Worm (Caenorhabditis elegans): ENCODE measurements around the gene B0416.10.

DNA sequence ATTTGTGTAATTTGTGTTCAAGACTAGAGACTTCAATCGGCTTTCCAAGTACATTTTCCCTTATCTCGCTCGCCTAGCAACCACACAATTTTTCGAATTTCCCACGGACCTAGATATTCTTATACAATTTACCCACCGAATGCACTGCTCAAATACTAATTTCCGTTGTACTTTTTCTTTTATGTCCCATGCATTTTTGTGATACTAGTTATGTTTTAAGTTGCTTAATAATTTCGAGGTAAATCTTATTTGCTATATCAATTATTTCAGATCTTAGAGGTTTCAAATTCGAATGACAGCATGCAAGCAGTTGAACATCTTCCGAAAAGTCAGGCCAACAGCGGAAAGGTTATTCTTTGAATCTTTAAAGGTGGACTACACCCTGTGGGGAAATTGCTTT lies 14.9 kb downstream of the B0416.10 start, which contains the start of gene F18G5.1:
- TF ChIP-seq nhr-237 (tag; optimal IDR thresholded peaks at IDR 0.05), result no peak
- TF ChIP-seq nhr-77 (tag; optimal IDR thresholded peaks at IDR 0.05), result no peak
- TF ChIP-seq mdl-1 (tag; optimal IDR thresholded peaks at IDR 0.05), result no peak
- TF ChIP-seq R02D3.7 (tag; optimal IDR thresholded peaks at IDR 0.05), result no peak
- no peak for TF ChIP-seq lin-11 (tag; optimal IDR thresholded peaks at IDR 0.05)
- TF ChIP-seq crh-2 (tag; optimal IDR thresholded peaks at IDR 0.05), result no peak
